Fruit fly (Drosophila melanogaster): ENCODE results near the gene mTor.
A peak's percentile ranks its signal among the peaks of the same experiment; 100 is the strongest.

Gene mTor

DNA sequence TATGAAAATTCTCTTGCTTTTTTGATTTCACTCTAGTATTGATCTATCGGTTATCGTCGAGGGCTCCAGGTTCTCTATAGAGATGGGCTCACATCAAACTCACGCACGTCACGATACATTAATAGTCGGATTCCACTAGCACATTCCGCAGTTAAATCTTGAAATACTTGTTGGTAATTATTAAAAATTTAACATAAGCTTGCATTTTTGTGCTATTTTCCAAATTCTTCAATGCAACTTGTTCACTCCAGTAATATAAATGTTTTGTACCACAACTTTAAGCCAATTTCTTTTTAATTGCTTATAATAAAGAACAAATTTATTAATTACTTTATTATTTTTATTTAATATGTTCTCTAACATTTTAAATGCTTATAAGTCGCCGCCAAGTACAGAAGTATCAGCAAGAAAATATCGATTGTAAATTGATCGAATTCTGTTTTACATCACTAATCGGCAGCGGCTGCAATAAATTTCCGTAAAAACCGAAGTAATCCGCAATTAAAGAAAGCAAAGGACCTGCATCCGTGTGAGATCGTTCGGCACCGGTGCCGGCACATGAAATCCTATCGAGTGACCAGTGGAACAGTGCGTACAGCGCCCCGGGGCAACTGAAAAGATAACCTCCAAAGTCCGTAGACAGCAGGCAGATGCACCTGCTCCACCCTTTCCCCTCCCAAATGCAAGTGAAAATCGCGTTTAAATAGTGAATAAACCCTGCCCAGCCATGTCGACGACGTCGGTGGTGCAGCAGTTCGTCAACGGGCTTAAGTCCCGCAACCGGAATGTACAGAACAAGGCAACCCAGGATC, at the start of gene mTor, which contains the start of gene Vha68-1:
Gene mTor, plus strand, starts transcription at position 422 of the 812 bp plus-strand sequence.
Gene Vha68-1, minus strand, starts transcription at position 49 of the 812 bp plus-strand sequence.
- TF ChIP-seq CG3919 (GFP tag; optimal IDR thresholded peaks at IDR 0.05) (no peak), spab (GFP tag; optimal IDR thresholded peaks at IDR 0.05) (no peak), CG4318 (GFP tag; optimal IDR thresholded peaks at IDR 0.05) (no peak), Eip78C (GFP tag) (no peak), Gug (GFP tag; IDR thresholded peaks at IDR 0.05) (peak; percentile 87), Eip75B (GFP tag; optimal IDR thresholded peaks at IDR 0.05) (no peak), CG32006 (GFP tag; optimal IDR thresholded peaks at IDR 0.05) (peak; percentile 83), Sox14 (GFP tag; optimal IDR thresholded peaks at IDR 0.05) (no peak), CG7368 (GFP tag; optimal IDR thresholded peaks at IDR 0.05) (no peak), CG11902 (GFP tag; optimal IDR thresholded peaks at IDR 0.05) (peak; percentile 81), fd85E (GFP tag; optimal IDR thresholded peaks at IDR 0.05) (no peak), CG10669 (GFP tag; optimal IDR thresholded peaks at IDR 0.05) (no peak), Smox (GFP tag; optimal IDR thresholded peaks at IDR 0.05) (no peak), vri (GFP tag; optimal IDR thresholded peaks at IDR 0.05) (no peak), CG34406 (GFP tag; optimal IDR thresholded peaks at IDR 0.05) (peak; percentile 77), CG31627 (GFP tag; optimal IDR thresholded peaks at IDR 0.05) (peak; percentile 89), achi (GFP tag; optimal IDR thresholded peaks at IDR 0.05) (no peak), Ets96B (tag; optimal IDR thresholded peaks at IDR 0.05) (peak; percentile 74), net (GFP tag; optimal IDR thresholded peaks at IDR 0.05) (no peak), CG9139 (GFP tag; optimal IDR thresholded peaks at IDR 0.05) (no peak), salr (GFP tag; optimal IDR thresholded peaks at IDR 0.05) (peak in 1 of 2 experiments; percentile 38), fkh (GFP tag; optimal IDR thresholded peaks at IDR 0.05) (no peak), eg (GFP tag; IDR thresholded peaks at IDR 0.05) (peak; percentile 87), dsx (GFP tag; optimal IDR thresholded peaks at IDR 0.05; ENCODE audit: poor library complexity, severe bottlenecking) (no peak), CG6854 (GFP tag; optimal IDR thresholded peaks at IDR 0.05) (no peak), Met (GFP tag; optimal IDR thresholded peaks at IDR 0.05) (no peak), Ets21C (GFP tag; optimal IDR thresholded peaks at IDR 0.05) (no peak), CG3032 (tag; optimal IDR thresholded peaks at IDR 0.05) (peak; percentile 82), CG11294 (GFP tag; IDR thresholded peaks at IDR 0.05) (peak; percentile 72), CG8319 (GFP tag; optimal IDR thresholded peaks at IDR 0.05) (no peak), CG6792 (GFP tag; optimal IDR thresholded peaks at IDR 0.05) (no peak), CG1621 (tag; optimal IDR thresholded peaks at IDR 0.05) (peak; percentile 57), Blimp-1 (GFP tag; optimal IDR thresholded peaks at IDR 0.05) (peak; percentile 4), topi (GFP tag; optimal IDR thresholded peaks at IDR 0.05) (peak; percentile 71), Eip93F (GFP tag; optimal IDR thresholded peaks at IDR 0.05) (no peak), Sox102F (GFP tag; optimal IDR thresholded peaks at IDR 0.05) (no peak), CG10631 (GFP tag; optimal IDR thresholded peaks at IDR 0.05) (no peak), pdm3 (GFP tag; optimal IDR thresholded peaks at IDR 0.05) (peak; percentile 81), ss (GFP tag; optimal IDR thresholded peaks at IDR 0.05) (no peak), esn (GFP tag; optimal IDR thresholded peaks at IDR 0.05) (peak; percentile 78), svp (GFP tag) (no peak), CG8632 (GFP tag; optimal IDR thresholded peaks at IDR 0.05) (peak; percentile 70), lz (GFP tag; optimal IDR thresholded peaks at IDR 0.05) (peak; percentile 78), CG6276 (GFP tag; optimal IDR thresholded peaks at IDR 0.05) (no peak), CG15336 (GFP tag; IDR thresholded peaks at IDR 0.05) (peak; percentile 66), acj6 (GFP tag; optimal IDR thresholded peaks at IDR 0.05) (no peak), CG6163 (GFP tag; IDR thresholded peaks at IDR 0.05) (peak; percentile 86), CG8119 (GFP tag; IDR thresholded peaks at IDR 0.05) (no peak; the same call in 2 of the 3 replicates), cyc (GFP tag; optimal IDR thresholded peaks at IDR 0.05) (peak; percentile 85), Hr38 (GFP tag; optimal IDR thresholded peaks at IDR 0.05) (no peak), Lpt (GFP tag; optimal IDR thresholded peaks at IDR 0.05) (no peak)
